Worm (Caenorhabditis elegans): ENCODE measurements around the gene srz-24.

DNA sequence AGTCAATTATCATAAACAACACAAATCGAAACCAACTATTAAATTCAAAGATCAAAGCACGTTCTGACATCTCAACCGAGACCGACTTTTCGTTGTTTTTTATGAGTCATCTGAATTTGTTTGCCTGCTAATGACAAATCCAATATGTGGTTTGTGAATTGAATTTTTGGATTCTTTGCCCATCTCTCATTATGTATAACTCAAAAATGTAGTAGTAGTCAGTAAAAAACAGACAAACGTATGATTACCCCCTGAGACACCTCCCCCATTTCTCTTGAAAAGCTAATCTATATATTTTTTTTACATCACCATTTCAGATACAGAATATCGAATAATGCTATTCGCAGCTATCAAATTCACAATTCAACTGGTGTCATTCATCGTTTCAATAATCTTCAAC lies 35.2 kb downstream of the srz-24 start, which contains the start of gene str-169:
- TF ChIP-seq ama-1 (optimal IDR thresholded peaks at IDR 0.05), result no peak
- no peak for TF ChIP-seq skn-1 (tag; optimal IDR thresholded peaks at IDR 0.05)
- no peak for TF ChIP-seq jun-1 (tag; optimal IDR thresholded peaks at IDR 0.05)
- TF ChIP-seq ceh-82 (tag; optimal IDR thresholded peaks at IDR 0.05), result no peak
- TF ChIP-seq blmp-1 (tag; optimal IDR thresholded peaks at IDR 0.05), result no peak
- no peak for TF ChIP-seq elt-3 (tag; optimal IDR thresholded peaks at IDR 0.05)
- TF ChIP-seq lsy-2 (tag; optimal IDR thresholded peaks at IDR 0.05), result no peak
- no peak for TF ChIP-seq zag-1 (tag; optimal IDR thresholded peaks at IDR 0.05)
- TF ChIP-seq lin-39 (tag; optimal IDR thresholded peaks at IDR 0.05), result no peak
